Worm (Caenorhabditis elegans) whole organism, young adult: ENCODE measurements around the gene mtrf-1L.

Source experiments
- sea-2 ChIP-seq: fragments of 200-800 bp; sonication (Bioruptor generic); IDR thresholded peaks from 2 replicates; pipeline ENCODE4 v1.3.6; 2022; ENCODE audit warnings: missing genetic modification characterization, missing compliant biosample characterization
- snpc-4 ChIP-seq, 5 experiments: fragments of 150-350 bp in 1 of 5; sonication (generic microtip) in 4 of 5; optimal IDR thresholded peaks; 2 replicates each; lab custom pipeline; 2014 to 2018; ENCODE audit warnings: missing genetic modification characterization in 5 of 5, missing biosample characterization in 3 of 5, antibody characterized with exemption in 2 of 5, mild to moderate bottlenecking in 2 of 5, missing compliant biosample characterization in 2 of 5, missing genotype in 2 of 5, moderate library complexity in 2 of 5, missing genetic modification reagents in 1 of 5

- TF ChIP-seq sea-2 (no peak), snpc-4 (GFP tag; optimal IDR thresholded peaks at IDR 0.05; lab: Kevin White, UChicago) (no peak), snpc-4 (tag; optimal IDR thresholded peaks at IDR 0.05; lab: Kevin White, UChicago) (no peak)
Observed at ce11 chrIV:5228619-5229018, 41.7 kb downstream of the mtrf-1L start, which contains the start of gene thn-6.
